Fruit fly (Drosophila melanogaster): ENCODE measurements around the gene CG6495.

CG6495 gene

DNA sequence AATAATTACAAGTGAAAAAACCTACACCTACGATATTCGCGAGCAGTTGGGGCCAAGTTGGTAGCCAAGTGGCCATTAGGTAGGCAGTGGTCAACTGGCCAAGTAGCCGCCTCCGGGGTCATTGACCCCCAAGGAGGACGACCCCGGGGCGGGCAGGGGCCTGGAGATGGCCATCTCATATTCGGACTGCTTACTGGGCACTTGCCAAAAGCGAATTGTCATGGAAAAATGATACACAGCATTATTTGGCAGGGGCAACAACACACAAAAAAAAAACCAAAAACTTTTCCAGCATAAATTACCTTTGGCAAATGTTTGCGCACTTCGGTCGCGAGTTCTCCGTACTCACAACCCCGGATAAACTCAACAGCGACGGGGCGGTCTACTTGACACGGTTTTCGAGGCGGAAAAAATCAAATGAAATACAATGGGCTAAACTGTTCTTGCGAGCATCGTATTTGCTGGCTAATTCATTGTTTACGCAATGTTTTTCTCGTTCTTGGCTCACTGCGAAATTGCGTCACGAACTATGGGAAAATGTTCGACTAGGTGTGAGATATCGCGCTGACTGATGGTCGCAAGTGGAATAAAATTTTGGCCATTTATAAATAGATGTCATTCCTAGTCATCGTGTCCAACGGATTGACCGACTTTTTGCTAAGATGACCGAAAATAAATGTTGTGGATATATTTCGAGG is 9.9 kb upstream of the CG6495 start (continued):
- TF ChIP-seq klu (GFP tag; IDR thresholded peaks at IDR 0.05): no peak
- TF ChIP-seq sd (tag; optimal IDR thresholded peaks at IDR 0.05): peak; percentile 11
- no peak for TF ChIP-seq en (GFP tag; optimal IDR thresholded peaks at IDR 0.05)
- TF ChIP-seq CG3065 (GFP tag; optimal IDR thresholded peaks at IDR 0.05): no peak
- TF ChIP-seq slp2 (GFP tag; optimal IDR thresholded peaks at IDR 0.05): no peak
- no peak for TF ChIP-seq tup (GFP tag; optimal IDR thresholded peaks at IDR 0.05)
- no peak for TF ChIP-seq Eip74EF (GFP tag; optimal IDR thresholded peaks at IDR 0.05)
- no peak for TF ChIP-seq pan (optimal IDR thresholded peaks at IDR 0.05)
- TF ChIP-seq pan (GFP tag; optimal IDR thresholded peaks at IDR 0.05 in 1 of 2, IDR thresholded peaks at IDR 0.05 in 1 of 2): peak in 1 of 2 experiments; percentile 7
- TF ChIP-seq HmgD (GFP tag; optimal IDR thresholded peaks at IDR 0.05): no peak
- TF ChIP-seq CG8924 (tag; optimal IDR thresholded peaks at IDR 0.05): no peak
- TF ChIP-seq crc (GFP tag; optimal IDR thresholded peaks at IDR 0.05): no peak
- no peak for TF ChIP-seq Doc2 (GFP tag; IDR thresholded peaks at IDR 0.05)
- TF ChIP-seq Med (GFP tag): peak; percentile 41
- TF ChIP-seq grn (GFP tag; optimal IDR thresholded peaks at IDR 0.05): no peak
- TF ChIP-seq mirr (GFP tag; optimal IDR thresholded peaks at IDR 0.05): peak; percentile 6
- no peak for TF ChIP-seq CG10565 (GFP tag; optimal IDR thresholded peaks at IDR 0.05)
- no peak for TF ChIP-seq CG17568 (GFP tag; optimal IDR thresholded peaks at IDR 0.05)
- no peak for TF ChIP-seq tgo (GFP tag; IDR thresholded peaks at IDR 0.05)
- no peak for TF ChIP-seq mam (GFP tag; optimal IDR thresholded peaks at IDR 0.05)
- TF ChIP-seq chif (GFP tag; optimal IDR thresholded peaks at IDR 0.05): peak in 1 of 2 experiments; percentile 13
- no peak for TF ChIP-seq Hr51 (GFP tag; optimal IDR thresholded peaks at IDR 0.05)
- TF ChIP-seq sens (GFP tag): peak; percentile 45
- TF ChIP-seq CG17829 (tag; optimal IDR thresholded peaks at IDR 0.05): no peak
- no peak for TF ChIP-seq CG12744 (GFP tag; optimal IDR thresholded peaks at IDR 0.05)
- TF ChIP-seq lbe (GFP tag; optimal IDR thresholded peaks at IDR 0.05): no peak
- no peak for TF ChIP-seq CG8765 (GFP tag; IDR thresholded peaks at IDR 0.05)
- no peak for TF ChIP-seq dm (GFP tag; optimal IDR thresholded peaks at IDR 0.05)

dm6 chr2L:10751879-10752620 is 8.9 kb upstream of the CG6495 start:
- TF ChIP-seq Stat92E (GFP tag; optimal IDR thresholded peaks at IDR 0.05) (peak in 1 of 3 experiments; percentile 31), jigr1 (GFP tag; IDR thresholded peaks at IDR 0.05) (no peak), slp2 (GFP tag; optimal IDR thresholded peaks at IDR 0.05) (peak; percentile 50), CG5180 (GFP tag; optimal IDR thresholded peaks at IDR 0.05) (peak; percentile 74), sens (GFP tag) (peak; percentile 99), sr (GFP tag; IDR thresholded peaks at IDR 0.05) (peak; percentile 90), Kr (GFP tag; optimal IDR thresholded peaks at IDR 0.05) (peak; percentile 97), Awh (GFP tag; IDR thresholded peaks at IDR 0.05) (peak; percentile 96), shn (GFP tag; optimal IDR thresholded peaks at IDR 0.05) (peak; percentile 89), CG1832 (GFP tag; optimal IDR thresholded peaks at IDR 0.05) (no peak), gcm (GFP tag; optimal IDR thresholded peaks at IDR 0.05) (peak; percentile 84), pros (GFP tag; optimal IDR thresholded peaks at IDR 0.05) (peak; percentile 39), CG5953 (GFP tag; IDR thresholded peaks at IDR 0.05) (peak; percentile 78), slou (GFP tag; optimal IDR thresholded peaks at IDR 0.05) (peak; percentile 68), ATbp (GFP tag; optimal IDR thresholded peaks at IDR 0.05) (peak; percentile 98), CG4424 (GFP tag; optimal IDR thresholded peaks at IDR 0.05) (peak; percentile 85), CG6791 (GFP tag; IDR thresholded peaks at IDR 0.05; ENCODE audit: partially characterized antibody) (no peak), Optix (GFP tag; IDR thresholded peaks at IDR 0.05) (peak; percentile 78), GATAe (GFP tag; conservative IDR thresholded peaks at IDR 0.05) (no peak), Lim3 (GFP tag; IDR thresholded peaks at IDR 0.05) (no peak), CG10366 (GFP tag; IDR thresholded peaks at IDR 0.05) (peak; percentile 46; the same call in 1 of the 2 replicates), CG9727 (GFP tag; optimal IDR thresholded peaks at IDR 0.05) (peak; percentile 96), Hmx (GFP tag; optimal IDR thresholded peaks at IDR 0.05) (no peak)
